Worm (Caenorhabditis elegans) whole organism, L1 larva: ENCODE data around the gene R53.8.

Experiments
- ceh-82 ChIP-seq, 3 experiments: fragments of 150-350 bp in 1 of 3; sonication (generic microtip) in 2 of 3; optimal IDR thresholded peaks; 2 replicates each; lab custom pipeline; 2014 to 2017; ENCODE audit warnings: missing biosample characterization in 3 of 3, missing genetic modification characterization in 3 of 3
- lin-13 ChIP-seq: fragments of 150-350 bp; optimal IDR thresholded peaks from 2 replicates; lab custom pipeline; 2014; ENCODE audit warnings: missing biosample characterization, missing genetic modification reagents, missing genetic modification characterization
- nhr-11 ChIP-seq: fragments of 150-350 bp; optimal IDR thresholded peaks from 2 replicates; lab custom pipeline; 2014; ENCODE audit warnings: missing biosample characterization, missing genetic modification characterization
- nhr-77 ChIP-seq: fragments of 150-350 bp; optimal IDR thresholded peaks from 2 replicates; lab custom pipeline; 2014; ENCODE audit warnings: missing biosample characterization, missing genetic modification characterization
- unc-130 ChIP-seq: fragments of 150-350 bp; optimal IDR thresholded peaks from 2 replicates; lab custom pipeline; 2017; ENCODE audit warnings: missing biosample characterization, missing genetic modification characterization, inconsistent platforms
- ztf-4 ChIP-seq: fragments of 150-350 bp; optimal IDR thresholded peaks from 2 replicates; lab custom pipeline; 2014; ENCODE audit warnings: missing biosample characterization, missing genetic modification characterization

DNA sequence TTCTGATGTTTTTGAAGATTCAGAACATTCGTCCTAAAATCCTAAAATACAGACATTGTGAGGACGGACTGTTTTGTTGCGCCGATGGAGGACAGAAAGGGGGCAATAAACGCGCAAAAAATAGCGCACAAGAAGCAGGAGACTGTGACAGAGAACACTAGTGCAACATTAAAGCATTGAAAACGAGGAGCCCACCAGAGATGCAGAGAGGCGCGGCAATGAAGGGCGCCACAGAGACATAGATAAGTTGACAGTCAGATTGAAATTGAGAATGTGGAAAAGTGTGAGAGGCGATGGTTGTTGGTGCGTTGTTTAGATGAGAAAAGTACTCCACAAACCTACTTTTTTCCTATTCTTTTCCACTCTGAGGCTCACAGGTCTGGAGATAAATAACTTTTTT lies 1.5 kb upstream of the R53.8 start, which contains the start of gene aakg-5:
- TF ChIP-seq lin-13 (GFP tag; lab: Kevin White, UChicago) (peak; percentile 88), nhr-77 (tag; lab: Kevin White, UChicago) (peak; percentile 90), ztf-4 (tag; lab: Kevin White, UChicago) (peak; percentile 63), nhr-11 (peak; percentile 79), ceh-82 (tag; optimal IDR thresholded peaks at IDR 0.05; lab: Kevin White, UChicago) (peak; percentile 59 to 74 (median 72)), unc-130 (tag; lab: Kevin White, UChicago) (peak; percentile 54)
